Fruit fly (Drosophila melanogaster) whole organism, embryonic: ENCODE data around the gene Adgf-D.
A peak's percentile ranks its signal among the peaks of the same experiment; 100 is the strongest.

ENCODE experiments used
- ATbp ChIP-seq: fragments of 200-800 bp; sonication (Bioruptor generic); optimal IDR thresholded peaks from 2 replicates; lab custom pipeline; 2017; ENCODE audit warnings: missing biosample characterization, mild to moderate bottlenecking, missing genetic modification characterization, missing genetic modification reagents
- Blimp-1 ChIP-seq: fragments of 200-800 bp; sonication (Bioruptor generic); optimal IDR thresholded peaks from 3 replicates; lab custom pipeline; 2018; ENCODE audit warnings: missing biosample characterization, missing genetic modification characterization, mild to moderate bottlenecking, moderate library complexity, missing genetic modification reagents
- CG10321 ChIP-seq: fragments of 200-800 bp; sonication (Bioruptor generic); IDR thresholded peaks from 2 replicates; pipeline ENCODE4 v1.3.6; 2022; ENCODE audit warnings: missing biosample characterization, missing genetic modification characterization
- CG11085 ChIP-seq: fragments of 200-800 bp; sonication (Bioruptor generic); IDR thresholded peaks from 2 replicates; pipeline ENCODE4 v1.3.6; 2022; ENCODE audit warnings: missing biosample characterization, missing genetic modification characterization
- CG12942 ChIP-seq: fragments of 200-800 bp; sonication (Bioruptor generic); optimal IDR thresholded peaks from 3 replicates; lab custom pipeline; 2016; ENCODE audit warnings: missing biosample characterization, missing genetic modification characterization
- CG15601 ChIP-seq: fragments of 200-800 bp; sonication (Bioruptor generic); optimal IDR thresholded peaks from 3 replicates; lab custom pipeline; 2019; ENCODE audit warnings: missing biosample characterization, mild to moderate bottlenecking, missing genetic modification characterization, moderate library complexity
- CG15696 ChIP-seq: fragments of 200-800 bp; sonication (Bioruptor generic); optimal IDR thresholded peaks from 2 replicates; lab custom pipeline; 2019; ENCODE audit warnings: missing biosample characterization, mild to moderate bottlenecking, missing genetic modification characterization, moderate library complexity
- CG1647 ChIP-seq: fragments of 200-800 bp; sonication (Bioruptor generic); optimal IDR thresholded peaks from 3 replicates; lab custom pipeline; 2016; ENCODE audit warnings: missing biosample characterization, missing genetic modification characterization
- CG17829 ChIP-seq: fragments of 200-800 bp; optimal IDR thresholded peaks from 2 replicates; lab custom pipeline; 2019; ENCODE audit warnings: missing biosample characterization, mild to moderate bottlenecking, missing genetic modification characterization, moderate library complexity
- CG18011 ChIP-seq: fragments of 200-800 bp; sonication (Bioruptor generic); optimal IDR thresholded peaks from 2 replicates; lab custom pipeline; 2017; ENCODE audit warnings: missing biosample characterization, missing genetic modification characterization, mild to moderate bottlenecking, moderate library complexity, missing genotype
- CG1832 ChIP-seq: fragments of 200-800 bp; sonication (Bioruptor generic); optimal IDR thresholded peaks from 2 replicates; lab custom pipeline; 2017; ENCODE audit warnings: missing biosample characterization, mild to moderate bottlenecking, missing genetic modification characterization, inconsistent platforms
- CG3726 ChIP-seq: fragments of 200-800 bp; sonication (Bioruptor generic); IDR thresholded peaks from 3 replicates; pipeline ENCODE4, ENCODE4 v1.3.6; 2022; ENCODE audit warnings: missing biosample characterization, missing genetic modification characterization
- CG6272 ChIP-seq: fragments of 200-800 bp; sonication (Bioruptor generic); IDR thresholded peaks from 2 replicates; pipeline ENCODE4 v1.3.6; 2022; ENCODE audit warnings: missing biosample characterization, missing genetic modification characterization
- CG7928 ChIP-seq: fragments of 200-800 bp; sonication (Bioruptor generic); optimal IDR thresholded peaks from 2 replicates; lab custom pipeline; 2017; ENCODE audit warnings: missing biosample characterization, mild to moderate bottlenecking, missing genetic modification characterization
- CG7987 ChIP-seq: fragments of 200-800 bp; sonication (Bioruptor generic); optimal IDR thresholded peaks from 2 replicates; lab custom pipeline; 2018; ENCODE audit warnings: missing biosample characterization, mild to moderate bottlenecking, missing genetic modification characterization, moderate library complexity
- CG8290 ChIP-seq, 3 experiments: fragments of 200-800 bp; sonication (Bioruptor generic); optimal IDR thresholded peaks; 2 replicates each; lab custom pipeline; 2016 to 2019; ENCODE audit warnings: missing biosample characterization in 3 of 3, missing genetic modification characterization in 3 of 3, mild to moderate bottlenecking in 2 of 3, moderate library complexity in 1 of 3
- CG8359 ChIP-seq: fragments of 200-800 bp; sonication (Bioruptor generic); optimal IDR thresholded peaks from 2 replicates; lab custom pipeline; 2017; ENCODE audit warnings: missing biosample characterization, mild to moderate bottlenecking, missing genetic modification characterization, borderline replicate concordance
- CG8388 ChIP-seq: fragments of 200-800 bp; sonication (Bioruptor generic); optimal IDR thresholded peaks from 2 replicates; lab custom pipeline; 2019; ENCODE audit warnings: missing biosample characterization, mild to moderate bottlenecking, missing genetic modification characterization, moderate library complexity
- CG9609 ChIP-seq: fragments of 200-800 bp; sonication (Bioruptor generic); optimal IDR thresholded peaks from 3 replicates; lab custom pipeline; 2016; ENCODE audit warnings: missing biosample characterization, missing genetic modification characterization
- CG9727 ChIP-seq: fragments of 200-800 bp; sonication (Bioruptor generic); optimal IDR thresholded peaks from 3 replicates; lab custom pipeline; 2017; ENCODE audit warnings: missing biosample characterization, mild to moderate bottlenecking, missing genetic modification characterization
- Doc3 ChIP-seq: fragments of 200-800 bp; sonication (Bioruptor generic); IDR thresholded peaks from 3 replicates; pipeline ENCODE4 v1.3.6; 2022; ENCODE audit warnings: missing biosample characterization, missing genetic modification characterization; ENCODE audit not compliant: partially characterized antibody
- E2f2 ChIP-seq: fragments of 200-800 bp; sonication (Bioruptor generic); IDR thresholded peaks from 2 replicates; pipeline ENCODE4 v1.3.6; 2022; ENCODE audit warnings: missing biosample characterization, missing genetic modification characterization
- Gsc ChIP-seq: fragments of 200-800 bp; sonication (Bioruptor generic); IDR thresholded peaks from 2 replicates; pipeline ENCODE4 v1.3.6; 2022; ENCODE audit warnings: missing biosample characterization, missing genetic modification characterization
- Hr78 ChIP-seq, 2 experiments: fragments of 200-800 bp in 1 of 2; fragments of >200 bp in 1 of 2; sonication (Bioruptor generic) in 1 of 2; optimal IDR thresholded peaks; 2 replicates each; lab custom pipeline; 2017 to 2019; ENCODE audit warnings: missing biosample characterization in 2 of 2, missing genetic modification characterization in 2 of 2, mild to moderate bottlenecking in 1 of 2, moderate library complexity in 1 of 2
- Meics ChIP-seq: fragments of 200-800 bp; sonication (Bioruptor generic); optimal IDR thresholded peaks from 2 replicates; lab custom pipeline; 2017; ENCODE audit warnings: missing biosample characterization, mild to moderate bottlenecking, missing genetic modification characterization
- Oaz ChIP-seq: fragments of 200-800 bp; sonication (Bioruptor generic); IDR thresholded peaks from 2 replicates; pipeline ENCODE4 v1.3.6; 2022; ENCODE audit warnings: missing biosample characterization, missing genetic modification characterization
- Six4 ChIP-seq: fragments of 200-800 bp; sonication (Bioruptor generic); optimal IDR thresholded peaks from 2 replicates; lab custom pipeline; 2016; ENCODE audit warnings: missing biosample characterization, missing genetic modification characterization
- Spps ChIP-seq: fragments of 200-800 bp; sonication (Bioruptor generic); optimal IDR thresholded peaks from 2 replicates; lab custom pipeline; 2018; ENCODE audit warnings: missing biosample characterization, mild to moderate bottlenecking, missing genetic modification characterization
- Ssrp ChIP-seq: fragments of 200-800 bp; sonication (Bioruptor generic); optimal IDR thresholded peaks from 2 replicates; lab custom pipeline; 2018; ENCODE audit warnings: missing biosample characterization, mild to moderate bottlenecking, missing genetic modification characterization, moderate library complexity
- Xrp1 ChIP-seq: fragments of 200-800 bp; sonication (Bioruptor generic); IDR thresholded peaks from 2 replicates; pipeline ENCODE4 v1.3.6; 2022; ENCODE audit warnings: missing biosample characterization, missing genetic modification characterization
- amos ChIP-seq: fragments of 200-800 bp; sonication (Bioruptor generic); IDR thresholded peaks from 2 replicates; pipeline ENCODE4 v1.3.6; 2022; ENCODE audit warnings: missing biosample characterization, missing genetic modification characterization; ENCODE audit not compliant: partially characterized antibody
- ash1 ChIP-seq: fragments of 200-800 bp; sonication (Bioruptor generic); optimal IDR thresholded peaks from 2 replicates; lab custom pipeline; 2018; ENCODE audit warnings: missing biosample characterization, mild to moderate bottlenecking, missing genetic modification characterization
- ato ChIP-seq: fragments of 200-800 bp; sonication (Bioruptor generic); IDR thresholded peaks from 2 replicates; pipeline ENCODE4 v1.3.6; 2022; ENCODE audit warnings: missing biosample characterization, missing genetic modification characterization; ENCODE audit not compliant: partially characterized antibody
- az2 ChIP-seq: fragments of 200-800 bp; sonication (Bioruptor generic); optimal IDR thresholded peaks from 3 replicates; lab custom pipeline; 2016; ENCODE audit warnings: missing biosample characterization, missing genetic modification characterization
- bsh ChIP-seq, 2 experiments: fragments of 200-800 bp; sonication (Bioruptor generic); optimal IDR thresholded peaks; 2 replicates each; lab custom pipeline; 2017 to 2018; ENCODE audit warnings: mild to moderate bottlenecking in 2 of 2, missing biosample characterization in 2 of 2, missing genetic modification characterization in 2 of 2, moderate library complexity in 1 of 2
- chif ChIP-seq, 2 experiments: fragments of 200-800 bp; sonication (Bioruptor generic); optimal IDR thresholded peaks; 3 replicates each; lab custom pipeline; 2016; ENCODE audit warnings: missing biosample characterization in 2 of 2, missing genetic modification characterization in 2 of 2
- emc ChIP-seq: fragments of 200-800 bp; sonication (Bioruptor generic); optimal IDR thresholded peaks from 2 replicates; lab custom pipeline; 2016; ENCODE audit warnings: missing biosample characterization, missing genetic modification characterization
- grau ChIP-seq: fragments of 200-800 bp; optimal IDR thresholded peaks from 3 replicates; lab custom pipeline; 2019; ENCODE audit warnings: missing biosample characterization, mild to moderate bottlenecking, missing genetic modification characterization, moderate library complexity
- ham ChIP-seq: fragments of 200-800 bp; sonication (Bioruptor generic); IDR thresholded peaks from 2 replicates; pipeline ENCODE4 v1.3.6; 2022; ENCODE audit warnings: missing biosample characterization, missing genetic modification characterization
- hb ChIP-seq: fragments of 200-800 bp; sonication (Bioruptor generic); IDR thresholded peaks from 3 replicates; pipeline ENCODE4 v1.3.6; 2022; ENCODE audit warnings: missing biosample characterization, missing genetic modification characterization; ENCODE audit not compliant: partially characterized antibody
- peb ChIP-seq: fragments of 200-800 bp; sonication (Bioruptor generic); IDR thresholded peaks from 2 replicates; pipeline ENCODE4 v1.3.6; 2022; ENCODE audit warnings: missing biosample characterization, missing genetic modification characterization
- ranshi ChIP-seq: fragments of 200-800 bp; sonication (Bioruptor generic); IDR thresholded peaks from 2 replicates; pipeline ENCODE4 v1.3.6; 2022; ENCODE audit warnings: missing biosample characterization, missing genetic modification characterization
- repo ChIP-seq: fragments of 200-800 bp; sonication (Bioruptor generic); optimal IDR thresholded peaks from 2 replicates; lab custom pipeline; 2016; ENCODE audit warnings: missing biosample characterization, missing genetic modification characterization
- sens ChIP-seq: fragments of 200-800 bp; sonication (Bioruptor generic); peaks from one replicate; lab custom pipeline; 2016; ENCODE audit warnings: missing biosample characterization, missing genetic modification characterization
- so ChIP-seq: fragments of 200-800 bp; sonication (Bioruptor generic); IDR thresholded peaks from 3 replicates; pipeline ENCODE4 v1.3.6; 2022; ENCODE audit warnings: missing biosample characterization, missing genetic modification characterization
- unpg ChIP-seq: fragments of 200-800 bp; sonication (Bioruptor generic); optimal IDR thresholded peaks from 3 replicates; lab custom pipeline; 2018; ENCODE audit warnings: missing biosample characterization, mild to moderate bottlenecking, missing genetic modification characterization, moderate library complexity
- z ChIP-seq: fragments of 200-800 bp; sonication (Bioruptor generic); IDR thresholded peaks from 3 replicates; pipeline ENCODE4 v1.3.6; 2022; ENCODE audit warnings: missing biosample characterization, missing genetic modification characterization

Adgf-D gene

DNA sequence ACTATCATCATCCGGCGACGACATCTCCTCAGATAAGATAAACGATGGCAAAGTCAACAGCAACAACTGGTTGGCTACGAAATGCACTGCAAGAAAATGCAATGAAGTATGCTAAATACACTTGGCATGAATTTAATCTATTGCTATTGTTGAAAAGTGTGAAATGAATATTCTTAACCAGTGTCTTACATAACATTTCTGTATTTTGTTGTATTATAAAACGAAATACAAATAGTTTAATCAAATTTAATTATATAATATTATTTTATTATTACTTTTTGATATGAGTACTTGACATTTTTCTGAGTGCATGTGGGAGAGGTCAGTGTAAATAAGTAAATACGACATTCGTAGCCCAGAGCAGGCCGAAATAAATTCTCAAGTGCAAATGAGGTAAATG is 8.3 kb upstream of the Adgf-D start (continued):
- TF ChIP-seq ATbp (peak; percentile 48), hb (GFP tag; lab: Robert Waterston, UW) (no peak), Ssrp (tag; lab: Kevin White, UChicago) (peak; percentile 49), CG9727 (peak; percentile 75), CG15601 (tag; lab: Kevin White, UChicago) (peak; percentile 56), az2 (GFP tag; lab: Kevin White, UChicago) (peak; percentile 15), unpg (GFP tag; lab: Kevin White, UChicago) (peak; percentile 53), Doc3 (GFP tag; lab: Robert Waterston, UW) (no peak), Meics (peak; percentile 26), CG10321 (GFP tag; lab: Robert Waterston, UW) (no peak), Xrp1 (GFP tag; lab: Robert Waterston, UW) (peak; percentile 58), CG8359 (GFP tag; lab: Kevin White, UChicago) (peak; percentile 12)

DNA sequence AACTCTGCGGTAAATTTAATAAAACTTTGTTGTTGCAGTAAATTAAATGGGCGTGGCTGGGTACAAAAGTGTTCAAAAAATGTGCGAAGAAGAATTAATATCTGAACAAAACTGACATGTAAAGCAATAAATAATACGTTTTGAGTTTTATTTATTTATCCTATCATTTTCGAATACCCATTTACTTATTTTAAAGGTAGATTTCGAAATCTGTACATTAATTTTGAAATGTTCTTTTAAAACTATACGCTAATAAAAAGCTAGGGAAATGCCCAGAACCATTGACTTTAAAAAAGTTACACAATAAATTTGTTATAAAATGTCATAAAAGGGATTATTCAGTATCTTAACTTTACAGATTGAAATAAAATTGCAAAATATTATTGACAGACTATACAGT is 6.5 kb upstream of the Adgf-D start, which contains the start of the genes primo-1 and primo-2:
primo-1 (minus strand) TSS at position 101 of the 400 bp plus-strand sequence.
primo-2 (minus strand) TSS at position 101 of the 400 bp plus-strand sequence.
- TF ChIP-seq ranshi (GFP tag; lab: Robert Waterston, UW) (no peak), sens (GFP tag; lab: Kevin White, UChicago) (no peak), CG12942 (GFP tag; lab: Kevin White, UChicago) (no peak), CG3726 (GFP tag; lab: Robert Waterston, UW) (no peak), Six4 (GFP tag; lab: Kevin White, UChicago) (no peak), ash1 (GFP tag; lab: Kevin White, UChicago) (no peak), CG6272 (no peak)

DNA sequence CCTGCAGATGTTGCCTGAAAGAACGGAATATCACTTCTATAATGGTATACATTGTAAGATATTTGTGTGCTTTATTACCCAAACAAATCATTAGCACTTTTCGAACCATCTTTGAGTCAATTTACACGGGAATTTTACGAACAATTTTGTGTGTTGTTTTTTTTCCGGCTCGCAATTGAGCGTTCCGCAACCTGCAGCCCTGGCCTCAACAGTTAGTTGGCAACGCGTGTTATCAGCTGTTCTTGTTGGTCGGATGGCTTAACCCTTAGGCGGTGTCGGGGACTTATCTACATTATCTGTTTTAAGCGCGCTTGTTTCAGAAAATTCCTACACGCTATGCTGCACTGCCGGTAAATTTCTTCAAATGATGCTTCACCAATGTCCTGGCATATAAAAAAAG is 5.4 kb upstream of the Adgf-D start:
- no peak for TF ChIP-seq Blimp-1
- no peak for TF ChIP-seq CG1832 (GFP tag; lab: Kevin White, UChicago)
- peak; percentile 4 for TF ChIP-seq CG17829 (tag; lab: Kevin White, UChicago)
- TF ChIP-seq ham, result no peak
- peak; percentile 94 for TF ChIP-seq CG7928 (GFP tag; lab: Kevin White, UChicago)
- TF ChIP-seq Spps, result no peak
- TF ChIP-seq bsh (GFP tag; optimal IDR thresholded peaks at IDR 0.05; lab: Kevin White, UChicago), result no peak
- no peak for TF ChIP-seq z
- TF ChIP-seq emc (GFP tag; lab: Kevin White, UChicago), result no peak
- TF ChIP-seq peb (GFP tag; lab: Robert Waterston, UW), result no peak
- TF ChIP-seq amos (GFP tag; lab: Robert Waterston, UW), result peak; percentile 31
- peak; percentile 39; the same call in 1 of the 3 replicates for TF ChIP-seq so (GFP tag; lab: Robert Waterston, UW)
- TF ChIP-seq repo (GFP tag; lab: Kevin White, UChicago), result no peak
- no peak for TF ChIP-seq Gsc (GFP tag; lab: Robert Waterston, UW)
- TF ChIP-seq grau (tag; lab: Kevin White, UChicago), result peak; percentile 1
- peak; percentile 9 for TF ChIP-seq CG7987 (GFP tag; lab: Kevin White, UChicago)
- no peak for TF ChIP-seq CG11085 (GFP tag; lab: Robert Waterston, UW)
- no peak for TF ChIP-seq ato (GFP tag; lab: Robert Waterston, UW)
- TF ChIP-seq Oaz (GFP tag; lab: Robert Waterston, UW), result no peak
- TF ChIP-seq CG8388, result peak; percentile 3
- no peak for TF ChIP-seq CG18011 (GFP tag; lab: Kevin White, UChicago)
- TF ChIP-seq E2f2 (GFP tag; lab: Robert Waterston, UW), result peak; percentile 62
- TF ChIP-seq CG8290 (GFP tag; optimal IDR thresholded peaks at IDR 0.05; lab: Kevin White, UChicago), result peak; percentile 10
- no peak for TF ChIP-seq CG8290 (tag; optimal IDR thresholded peaks at IDR 0.05; lab: Kevin White, UChicago)
- peak in 1 of 2 experiments; percentile 18 for TF ChIP-seq chif (GFP tag; optimal IDR thresholded peaks at IDR 0.05; lab: Kevin White, UChicago)
- no peak for TF ChIP-seq CG9609 (GFP tag; lab: Kevin White, UChicago)
- TF ChIP-seq Hr78 (GFP tag; optimal IDR thresholded peaks at IDR 0.05; lab: Kevin White, UChicago), result peak in 1 of 2 experiments; percentile 12
- no peak for TF ChIP-seq CG15696 (tag; lab: Kevin White, UChicago)
- no peak for TF ChIP-seq CG1647
